Fruit fly (Drosophila melanogaster) whole organism: Measurements from ENCODE around the gene CG14448.

Experiments
- CG8478 ChIP-seq: fragments of >200 bp; optimal IDR thresholded peaks from 2 replicates; lab custom pipeline; 2018; ENCODE audit warnings: inconsistent platforms
- EcR ChIP-seq, 2 experiments: fragments of >200 bp; optimal IDR thresholded peaks; 2 replicates each; lab custom pipeline; 2017; ENCODE audit warnings: missing biosample characterization in 2 of 2, missing genetic modification characterization in 2 of 2, missing genetic modification reagents in 2 of 2
- pan ChIP-seq: fragments of >200 bp; optimal IDR thresholded peaks from 2 replicates; lab custom pipeline; 2017

DNA sequence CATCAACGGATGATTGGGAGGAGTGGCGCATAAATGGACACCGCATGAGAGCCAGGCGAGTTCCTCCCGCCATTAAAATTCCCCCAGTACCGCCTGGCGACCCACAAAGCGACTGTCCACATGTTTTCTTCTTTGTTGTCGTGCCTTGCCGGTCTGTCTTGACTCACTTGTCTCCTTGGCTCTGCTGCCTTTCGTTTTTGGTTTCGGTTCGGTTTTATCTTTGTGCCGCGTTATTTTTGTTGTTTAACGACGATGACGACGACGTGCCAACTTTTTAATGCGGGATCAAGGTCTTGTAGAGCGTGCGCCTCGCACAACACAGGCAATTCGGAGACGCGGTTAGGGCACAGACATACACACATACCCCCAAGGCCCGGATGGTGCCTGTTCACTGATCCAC lies 13.7 kb downstream of the CG14448 start:
- TF ChIP-seq EcR (GFP tag; optimal IDR thresholded peaks at IDR 0.05; lab: Kevin White, UChicago), result no peak
- no peak for TF ChIP-seq pan
- TF ChIP-seq CG8478 (lab: Kevin White, UChicago), result no peak
